Fruit fly (Drosophila melanogaster): ENCODE results near the gene Eig71Eb.

Gene Eig71Eb

DNA sequence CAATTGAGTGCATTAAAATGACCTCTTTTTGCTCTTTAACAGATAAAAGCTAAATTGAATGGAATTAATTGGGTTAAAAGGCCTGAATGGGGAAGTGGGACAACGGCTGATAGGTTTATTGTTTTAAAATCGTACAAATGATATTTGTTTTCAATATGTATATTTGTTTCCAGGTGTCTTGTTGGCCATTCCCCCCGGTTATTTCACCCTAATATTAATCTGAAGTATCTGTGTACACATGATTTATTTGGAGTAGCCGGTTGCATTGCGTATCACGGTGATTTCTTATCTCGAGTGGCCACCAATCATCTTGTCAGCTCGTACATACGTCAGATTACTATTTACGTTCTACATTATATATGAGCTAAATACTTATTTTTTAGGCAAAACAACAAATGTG, 13.4 kb upstream of the Eig71Eb start:
- no peak for TF ChIP-seq CG17801 (GFP tag; optimal IDR thresholded peaks at IDR 0.05; ENCODE audit: partially characterized antibody)

DNA sequence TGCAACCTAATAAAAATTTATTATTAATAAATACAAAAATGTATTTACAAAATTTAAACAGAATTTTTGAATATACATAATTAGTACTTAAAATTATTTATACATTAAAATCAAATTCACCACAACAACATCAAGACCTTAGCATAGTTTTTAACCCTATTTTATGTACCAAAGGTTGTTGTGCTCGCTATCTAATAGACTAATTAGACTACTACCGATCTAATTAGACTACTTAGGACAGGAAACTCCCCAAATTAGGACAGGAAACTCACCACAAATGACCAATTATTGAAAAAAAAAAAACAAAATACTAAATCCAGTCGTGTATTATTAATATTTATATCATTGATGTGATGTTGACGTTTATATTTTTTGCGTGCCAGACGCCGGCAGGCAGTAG, 12.8 kb upstream of the Eig71Eb start:
- no peak for TF ChIP-seq CG17801 (GFP tag; optimal IDR thresholded peaks at IDR 0.05; ENCODE audit: partially characterized antibody)

DNA sequence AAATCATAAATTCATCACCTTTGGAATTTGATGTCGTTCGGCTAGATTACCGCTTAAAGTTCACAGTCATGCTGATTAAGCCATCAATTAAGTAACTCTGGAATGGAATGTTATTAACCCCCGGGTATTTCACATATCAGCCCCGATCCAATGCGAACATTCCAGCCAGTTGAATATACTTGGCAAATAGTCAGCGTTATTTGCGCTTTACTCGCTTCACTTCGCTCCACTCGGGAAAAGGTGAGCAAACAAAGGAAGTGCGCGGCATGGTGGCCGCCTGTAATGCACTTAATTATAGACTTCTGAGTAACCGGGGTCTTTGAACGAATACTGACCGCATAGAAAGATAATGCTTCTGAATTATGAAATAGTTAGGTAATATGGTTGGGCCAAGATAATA, 12.1 kb upstream of the Eig71Eb start:
- no peak for TF ChIP-seq CG17801 (GFP tag; optimal IDR thresholded peaks at IDR 0.05; ENCODE audit: partially characterized antibody)

DNA sequence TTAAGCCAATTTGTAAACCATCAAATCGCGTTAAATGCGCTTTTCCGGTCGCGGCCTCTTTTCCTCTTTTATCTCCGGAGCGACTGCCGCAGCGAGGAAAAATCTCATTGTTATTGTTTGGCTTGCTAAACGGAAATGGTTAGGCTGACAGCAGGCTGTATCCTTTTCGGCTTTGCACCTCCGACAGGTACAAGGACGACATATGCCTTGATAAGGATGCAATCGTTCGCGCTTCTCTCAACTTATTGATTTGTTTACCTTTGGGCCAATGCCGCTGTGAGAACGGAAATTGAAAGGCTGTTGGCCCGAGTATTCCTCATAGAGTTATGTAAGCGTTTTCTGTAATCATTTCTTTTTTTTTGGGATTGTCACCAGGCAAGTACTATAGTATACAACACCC, 11.2 kb upstream of the Eig71Eb start:
- no peak for TF ChIP-seq CG17801 (GFP tag; optimal IDR thresholded peaks at IDR 0.05; ENCODE audit: partially characterized antibody)

DNA sequence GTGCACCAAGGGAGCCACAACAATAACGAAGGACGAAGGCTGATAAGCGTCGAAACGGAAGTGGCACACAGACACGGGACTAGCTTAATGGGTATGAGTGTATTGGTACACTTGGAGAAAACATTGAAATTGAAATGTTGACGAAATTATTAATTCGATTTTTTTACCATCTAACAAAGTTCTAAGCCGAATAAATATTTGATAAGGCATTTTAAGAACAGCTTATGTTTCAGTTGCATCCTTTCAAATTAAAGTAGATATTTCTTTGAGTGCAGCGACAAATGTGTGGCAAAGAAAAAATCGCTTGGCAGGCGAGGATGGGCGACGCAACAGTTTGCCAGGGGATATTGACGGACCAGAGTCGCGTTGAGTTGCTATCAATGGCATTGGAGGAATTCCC, 9.8 kb upstream of the Eig71Eb start:
- TF ChIP-seq CG17801 (GFP tag; optimal IDR thresholded peaks at IDR 0.05; ENCODE audit: partially characterized antibody) = no peak

DNA sequence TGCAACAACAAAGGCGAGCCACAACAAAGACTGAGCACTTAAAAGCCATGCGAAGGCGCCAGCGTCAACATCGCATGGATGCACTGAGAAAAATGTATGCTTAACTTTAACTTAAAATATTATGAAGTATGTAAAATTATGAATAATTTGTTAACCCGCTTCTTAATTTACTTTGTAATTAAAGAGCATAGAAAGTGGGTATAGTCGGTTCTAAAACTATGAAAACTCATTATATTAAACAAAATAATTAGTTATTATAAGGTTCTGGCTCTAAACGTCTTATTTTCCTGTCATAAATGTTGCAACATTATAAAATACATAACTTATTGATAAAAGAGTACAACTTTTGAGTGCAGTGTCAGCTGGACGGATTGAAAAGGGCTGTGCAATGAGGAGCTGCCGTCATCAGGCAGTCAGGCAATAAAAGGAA, 8.1 kb upstream of the Eig71Eb start:
- TF ChIP-seq CG17801 (GFP tag; optimal IDR thresholded peaks at IDR 0.05; ENCODE audit: partially characterized antibody) = no peak

DNA sequence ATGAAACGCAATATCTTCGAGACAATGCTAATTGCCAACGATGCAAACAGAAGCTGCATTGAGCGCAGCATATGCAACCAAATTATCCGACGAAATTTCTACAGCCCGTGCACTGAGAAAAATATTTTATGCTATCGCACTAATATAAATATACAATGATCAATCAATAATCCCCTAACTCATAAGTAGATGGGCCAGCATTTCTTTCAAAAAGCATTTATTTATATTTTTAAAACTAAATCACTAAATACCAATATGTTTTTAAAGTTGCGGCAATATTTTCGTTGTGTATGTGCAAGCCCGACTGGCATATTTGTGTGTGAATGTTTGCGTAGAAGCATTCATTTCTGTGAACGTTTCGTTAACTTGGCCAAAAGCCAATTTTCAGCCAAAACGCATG, 3.6 kb upstream of the Eig71Eb start:
- no peak for TF ChIP-seq CG17801 (GFP tag; optimal IDR thresholded peaks at IDR 0.05; ENCODE audit: partially characterized antibody)

DNA sequence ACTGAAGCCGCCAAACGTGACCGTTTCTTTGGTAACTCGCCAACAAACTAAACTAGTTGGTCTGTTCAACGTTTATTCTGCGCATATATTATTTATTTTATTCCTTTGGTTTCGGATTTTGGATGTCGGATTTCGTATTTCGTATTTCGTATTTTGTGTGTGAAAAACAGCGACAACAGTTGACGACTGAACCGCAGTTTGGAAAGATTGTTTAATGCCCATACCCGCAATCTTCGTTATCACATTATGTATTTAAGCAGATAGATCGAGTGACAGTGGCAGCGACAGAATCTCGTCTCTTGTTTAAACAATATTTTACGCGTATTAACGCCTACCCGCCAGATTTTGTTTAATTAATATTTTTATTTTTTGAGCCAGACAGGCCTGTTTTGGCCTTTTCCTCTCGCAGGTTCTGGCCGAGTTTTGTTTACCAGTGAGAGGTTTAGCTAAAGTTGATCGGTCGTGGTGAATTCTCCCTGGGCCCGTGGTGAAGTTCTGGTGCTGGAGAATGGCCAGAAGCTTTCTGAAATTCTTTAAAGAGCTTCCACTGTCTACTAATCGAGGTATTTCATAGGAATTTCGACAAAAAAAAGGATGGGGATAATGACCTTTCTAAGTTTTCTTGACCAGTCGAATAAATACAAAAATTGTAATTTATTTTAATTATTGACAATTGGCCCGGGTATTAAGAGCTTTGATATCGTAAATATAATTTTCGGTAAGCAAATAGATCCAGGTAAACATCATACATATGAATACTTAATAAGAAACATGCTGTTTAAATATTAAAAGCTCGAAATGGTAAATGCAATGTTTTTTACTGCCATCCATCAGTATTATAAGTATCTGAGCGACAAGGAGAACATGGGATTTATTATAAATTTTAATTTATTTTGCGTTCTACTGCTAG, 1.8 kb upstream of the Eig71Eb start, which contains the start of the genes comm3 and CG43083:
TSS of gene comm3 (minus strand) at position 51 of the 910 bp plus-strand sequence.
TSS of gene CG43083 (plus strand) at position 860 of the 910 bp plus-strand sequence.
- no peak for TF ChIP-seq CG17801 (GFP tag; optimal IDR thresholded peaks at IDR 0.05; ENCODE audit: partially characterized antibody)

DNA sequence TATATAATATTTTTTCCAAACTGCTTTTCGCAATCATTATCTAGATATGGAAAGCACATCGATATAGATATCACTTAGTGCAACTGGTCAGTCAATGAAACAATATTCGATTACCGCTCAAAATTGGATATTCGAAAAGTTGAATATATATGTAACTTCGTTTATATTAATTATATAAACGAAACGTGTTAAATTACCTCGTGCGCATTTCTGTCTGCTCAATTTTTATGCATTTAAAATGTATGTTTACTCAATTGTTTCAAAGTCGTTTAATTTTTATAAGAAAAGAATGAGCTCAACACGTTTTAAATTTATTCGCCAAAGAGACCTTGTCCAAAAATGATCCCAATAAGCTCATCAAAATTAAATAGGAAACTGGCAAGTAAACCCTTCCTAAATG, 816 bp downstream of the Eig71Eb start, which contains the start of gene CG43084:
TSS of gene CG43084 (plus strand) at position 301 of the 400 bp plus-strand sequence.
- no peak for TF ChIP-seq CG17801 (GFP tag; optimal IDR thresholded peaks at IDR 0.05; ENCODE audit: partially characterized antibody)

DNA sequence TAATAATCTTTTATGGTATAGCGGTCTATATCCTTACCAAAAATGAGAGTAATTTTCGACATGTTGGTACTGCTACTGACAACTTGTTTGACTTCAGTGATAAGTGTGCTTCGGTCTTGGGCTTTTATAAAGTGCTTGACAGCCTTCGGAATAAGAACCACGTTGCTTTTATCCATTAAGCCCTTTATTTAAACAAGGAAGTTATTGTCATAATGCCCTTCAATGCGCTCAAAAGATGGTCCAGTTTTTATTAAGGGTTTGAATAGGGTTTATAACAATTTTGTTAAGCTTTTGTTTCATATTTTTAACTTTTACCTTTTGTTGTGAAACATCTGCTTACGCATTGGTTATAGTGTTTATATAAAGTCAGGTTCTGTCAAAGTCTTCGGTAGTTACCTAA, 2.4 kb downstream of the Eig71Eb start, which contains the start of the genes Eig71Ec and Eig71Ed:
TSS of gene Eig71Ec (minus strand) at position 101 of the 400 bp plus-strand sequence.
TSS of gene Eig71Ed (plus strand) at position 384 of the 400 bp plus-strand sequence.
- no peak for TF ChIP-seq CG17801 (GFP tag; optimal IDR thresholded peaks at IDR 0.05; ENCODE audit: partially characterized antibody)

DNA sequence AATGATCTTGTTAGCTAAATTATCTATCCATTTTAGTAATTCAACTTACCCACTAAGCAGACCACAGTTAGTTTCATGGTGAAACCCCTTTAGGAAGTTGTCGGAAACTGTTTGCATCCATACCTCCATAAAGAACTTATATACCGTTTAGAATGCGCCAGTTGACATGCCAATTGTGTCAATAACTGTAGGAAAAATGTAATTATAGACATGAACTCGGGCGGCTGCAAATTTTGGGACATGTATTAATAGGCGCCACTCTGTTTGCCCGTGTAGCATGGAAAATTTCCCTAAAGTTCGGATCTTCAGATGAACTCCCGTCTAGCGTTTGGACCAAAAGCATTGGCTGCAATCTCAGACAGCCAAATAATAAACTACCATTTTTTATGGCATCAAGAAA, 6.2 kb downstream of the Eig71Eb start, which contains the start of gene Eig71Ee:
TSS of gene Eig71Ee (minus strand) at position 101 of the 400 bp plus-strand sequence.
- TF ChIP-seq CG17801 (GFP tag; optimal IDR thresholded peaks at IDR 0.05; ENCODE audit: partially characterized antibody) = no peak

DNA sequence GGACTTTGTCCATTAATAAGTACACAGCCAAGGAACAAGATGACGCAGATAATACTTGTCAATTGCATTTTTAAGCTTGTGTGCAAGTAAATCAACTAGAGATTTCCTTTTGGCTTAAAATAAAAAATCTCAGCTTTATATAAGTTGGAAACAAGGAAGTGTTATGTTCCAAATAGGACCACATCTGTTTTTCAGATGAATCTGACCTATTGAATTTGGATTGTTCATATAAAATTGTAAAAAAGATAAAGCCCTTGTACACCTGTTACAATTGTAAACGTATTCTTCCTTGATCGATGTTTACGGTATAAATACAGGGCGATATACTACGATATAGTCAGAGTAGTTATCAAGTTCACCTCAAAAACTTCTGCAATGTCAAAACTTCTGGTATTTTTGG, 7.6 kb downstream of the Eig71Eb start, which contains the start of the genes Eig71Ef and Eig71Eg:
TSS of gene Eig71Ef (minus strand) at position 101 of the 400 bp plus-strand sequence.
TSS of gene Eig71Eg (plus strand) at position 339 of the 400 bp plus-strand sequence.
- no peak for TF ChIP-seq CG17801 (GFP tag; optimal IDR thresholded peaks at IDR 0.05; ENCODE audit: partially characterized antibody)

DNA sequence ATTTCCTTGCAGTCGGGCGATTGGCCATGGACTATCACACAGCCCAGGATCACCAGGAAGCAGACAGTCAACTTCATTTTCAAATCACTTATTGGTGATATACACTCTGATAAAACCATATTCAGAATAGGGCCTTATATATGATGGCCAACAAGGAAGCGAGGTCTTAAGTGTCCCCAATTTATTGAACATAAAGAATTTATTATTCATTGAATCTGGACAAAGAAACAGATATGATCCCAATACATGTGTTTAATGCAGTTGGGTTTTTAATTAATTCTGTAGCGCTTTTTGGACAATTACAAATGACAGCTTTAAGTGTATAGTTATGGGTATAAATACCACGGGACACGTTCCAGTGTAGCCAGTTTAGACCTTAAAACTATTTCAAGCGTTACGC, 9.6 kb downstream of the Eig71Eb start, which contains the start of the genes Eig71Eh and Eig71Ei:
TSS of gene Eig71Eh (minus strand) at position 101 of the 400 bp plus-strand sequence.
TSS of gene Eig71Ei (plus strand) at position 367 of the 400 bp plus-strand sequence.
- TF ChIP-seq CG17801 (GFP tag; optimal IDR thresholded peaks at IDR 0.05; ENCODE audit: partially characterized antibody) = no peak

DNA sequence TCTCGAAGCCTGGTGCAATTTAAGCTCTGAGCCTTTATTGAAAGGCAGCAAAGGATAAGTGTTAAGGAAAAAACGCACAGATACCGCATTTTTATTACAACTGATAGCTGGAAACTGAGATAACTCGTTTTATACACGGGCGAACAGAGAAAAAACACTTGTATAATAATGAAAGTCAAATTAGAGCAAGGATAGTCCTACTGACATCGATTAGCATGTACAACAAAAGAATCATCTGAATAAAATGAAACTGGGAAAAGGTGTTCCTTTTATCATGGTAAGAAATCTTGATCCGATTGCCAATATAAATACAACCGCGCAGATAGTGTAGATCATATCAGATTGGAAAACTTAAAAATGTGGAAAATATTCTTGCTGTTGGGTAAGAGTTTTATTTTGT, 11.2 kb downstream of the Eig71Eb start, which contains the start of the genes Eig71Ej and Eig71Ek:
TSS of gene Eig71Ej (minus strand) at position 101 of the 400 bp plus-strand sequence.
TSS of gene Eig71Ek (plus strand) at position 334 of the 400 bp plus-strand sequence.
- no peak for TF ChIP-seq CG17801 (GFP tag; optimal IDR thresholded peaks at IDR 0.05; ENCODE audit: partially characterized antibody)

DNA sequence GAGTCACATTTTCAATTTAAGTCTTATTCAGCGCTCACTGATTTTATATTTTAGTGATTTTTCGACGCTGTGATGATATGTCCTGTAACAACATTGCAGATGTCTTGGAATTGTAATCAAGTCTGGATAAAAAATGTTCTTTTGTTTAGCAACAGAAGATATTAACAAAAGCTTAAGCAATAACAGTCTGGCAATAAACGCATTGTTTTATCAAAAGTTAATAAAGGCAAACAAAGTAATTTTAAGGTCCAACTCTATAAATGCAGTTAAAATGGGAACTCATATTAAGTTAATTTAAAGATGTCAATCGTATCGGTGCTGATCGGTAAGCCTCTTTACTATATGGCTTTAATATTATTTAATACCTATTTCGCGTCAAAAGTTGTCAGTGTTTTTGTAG, 11.8 kb downstream of the Eig71Eb start, which contains the start of gene CG43082:
TSS of gene CG43082 (plus strand) at position 301 of the 400 bp plus-strand sequence.
- TF ChIP-seq CG17801 (GFP tag; optimal IDR thresholded peaks at IDR 0.05; ENCODE audit: partially characterized antibody) = no peak

All from ovary, adult (tissue).